Fruit fly (Drosophila melanogaster): Measurements from ENCODE around the gene CG14572.
A peak's percentile ranks its signal among the peaks of the same experiment; 100 is the strongest.

DNA sequence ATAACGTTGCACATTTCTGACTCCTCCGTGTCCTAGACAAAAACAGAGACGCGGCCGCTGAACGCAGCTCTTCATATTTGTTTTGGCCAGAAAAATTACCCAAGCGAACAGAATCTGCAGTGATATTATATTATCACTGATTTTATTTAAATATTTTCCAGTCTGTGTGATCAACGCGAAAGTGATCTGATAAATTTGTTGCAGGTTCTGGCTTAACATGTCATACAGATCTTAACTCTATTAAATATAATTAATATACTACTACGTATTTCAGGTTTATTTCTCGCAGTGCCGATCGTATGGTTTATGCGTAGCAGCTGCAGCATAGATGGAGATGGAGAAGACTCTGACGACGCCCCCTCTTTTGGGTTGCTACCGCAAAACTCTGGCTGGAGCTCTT is 20.5 kb upstream of the CG14572 start:
- no peak for TF ChIP-seq Rel (GFP tag; optimal IDR thresholded peaks at IDR 0.05)
- TF ChIP-seq Rel (tag; optimal IDR thresholded peaks at IDR 0.05): no peak
- TF ChIP-seq Myc (optimal IDR thresholded peaks at IDR 0.05): no peak
- TF ChIP-seq N (GFP tag; optimal IDR thresholded peaks at IDR 0.05): no peak
- TF ChIP-seq Dfd (GFP tag; optimal IDR thresholded peaks at IDR 0.05): no peak
- no peak for TF ChIP-seq dmrt93B (GFP tag; optimal IDR thresholded peaks at IDR 0.05)
- peak; percentile 16 for TF ChIP-seq h (GFP tag; optimal IDR thresholded peaks at IDR 0.05)

All from whole organism, wandering third instar larva.